Worm (Caenorhabditis elegans): ENCODE results near the gene F58H1.7.

ce11 chrV:11982309-11982708 is 17.7 kb upstream of the F58H1.7 start, which contains the start of gene rpt-1:
- no peak for TF ChIP-seq sea-1 (GFP tag; conservative IDR thresholded peaks at IDR 0.05)
- no peak for TF ChIP-seq tbx-11 (GFP tag; IDR thresholded peaks at IDR 0.05)
- no peak for TF ChIP-seq ceh-36 (tag; optimal IDR thresholded peaks at IDR 0.05)
- no peak for TF ChIP-seq tbx-37 (GFP tag; conservative IDR thresholded peaks at IDR 0.05)
- TF ChIP-seq flt-1 (GFP tag; IDR thresholded peaks at IDR 0.05), result no peak
- no peak for TF ChIP-seq hmbx-1 (tag; optimal IDR thresholded peaks at IDR 0.05)
- TF ChIP-seq ama-1 (optimal IDR thresholded peaks at IDR 0.05), result no peak
- no peak for TF ChIP-seq scrt-1 (GFP tag; IDR thresholded peaks at IDR 0.05)
- no peak for TF ChIP-seq ceh-13 (GFP tag; optimal IDR thresholded peaks at IDR 0.05)
- no peak for TF ChIP-seq aly-1 (tag; optimal IDR thresholded peaks at IDR 0.05)
- TF ChIP-seq B0310.2 (tag; optimal IDR thresholded peaks at IDR 0.05), result no peak
- no peak for TF ChIP-seq tra-4 (tag; optimal IDR thresholded peaks at IDR 0.05)
